Worm (Caenorhabditis elegans): Measurements from ENCODE around the gene clec-189.

- TF ChIP-seq nhr-23 (tag; optimal IDR thresholded peaks at IDR 0.05): no peak
- TF ChIP-seq jun-1 (tag; optimal IDR thresholded peaks at IDR 0.05): no peak
- TF ChIP-seq nhr-11 (tag; optimal IDR thresholded peaks at IDR 0.05): no peak
- no peak for TF ChIP-seq zag-1 (tag; optimal IDR thresholded peaks at IDR 0.05)
- no peak for TF ChIP-seq R02D3.7 (tag; optimal IDR thresholded peaks at IDR 0.05)
- no peak for TF ChIP-seq unc-62 (GFP tag; optimal IDR thresholded peaks at IDR 0.05)
- no peak for TF ChIP-seq nhr-237 (tag; optimal IDR thresholded peaks at IDR 0.05)
- TF ChIP-seq ZK546.5 (tag; optimal IDR thresholded peaks at IDR 0.05): no peak
Observed at ce11 chrIV:15126021-15126420, 5.4 kb downstream of the clec-189 start, which contains the start of gene clec-190.
